Fruit fly (Drosophila melanogaster): ENCODE measurements around the gene Gapvd1.
A peak's percentile ranks its signal among the peaks of the same experiment; 100 is the strongest.

dm6 chrX:11340719-11341322, 15.6 kb downstream of the Gapvd1 start:
- TF ChIP-seq ovo (GFP tag; optimal IDR thresholded peaks at IDR 0.05) (peak; percentile 36), CG14711 (tag; optimal IDR thresholded peaks at IDR 0.05) (peak; percentile 9), CG11617 (GFP tag; optimal IDR thresholded peaks at IDR 0.05) (peak; percentile 34), Hr96 (GFP tag; optimal IDR thresholded peaks at IDR 0.05) (no peak), Clk (GFP tag; optimal IDR thresholded peaks at IDR 0.05) (no peak), tj (GFP tag; optimal IDR thresholded peaks at IDR 0.05) (peak; percentile 99), kay (GFP tag; ENCODE audit: borderline replicate concordance) (no peak), CG5204 (GFP tag; optimal IDR thresholded peaks at IDR 0.05) (peak; percentile 44), pad (GFP tag; optimal IDR thresholded peaks at IDR 0.05) (peak; percentile 97), CG7101 (tag; optimal IDR thresholded peaks at IDR 0.05) (peak; percentile 23)

All from whole organism, adult.